Worm (Caenorhabditis elegans) whole organism, mixed stage, embryonic: ENCODE data around the gene scl-11.

Experiments used
- mab-5 ChIP-seq: fragments of 150-350 bp; optimal IDR thresholded peaks from 2 replicates; lab custom pipeline; 2014; ENCODE audit warnings: missing biosample characterization, missing genetic modification characterization
- mep-1 ChIP-seq: fragments of 150-350 bp; optimal IDR thresholded peaks from 2 replicates; lab custom pipeline; 2017; ENCODE audit warnings: missing biosample characterization, missing genetic modification reagents, missing genetic modification characterization, inconsistent platforms
- nhr-12 ChIP-seq: fragments of 150-350 bp; optimal IDR thresholded peaks from 2 replicates; lab custom pipeline; 2014; ENCODE audit warnings: missing biosample characterization, missing genetic modification characterization
- nhr-237 ChIP-seq: fragments of 150-350 bp; optimal IDR thresholded peaks from 2 replicates; lab custom pipeline; 2014; ENCODE audit warnings: missing biosample characterization, missing genetic modification characterization
- nhr-28 ChIP-seq: fragments of 150-350 bp; optimal IDR thresholded peaks from 2 replicates; lab custom pipeline; 2014; ENCODE audit warnings: missing biosample characterization, missing genetic modification characterization
- nhr-76 ChIP-seq: sonication (generic microtip); optimal IDR thresholded peaks from 2 replicates; lab custom pipeline; 2017; ENCODE audit warnings: missing biosample characterization, missing genetic modification characterization
- snpc-4 ChIP-seq: fragments of 150-350 bp; optimal IDR thresholded peaks from 2 replicates; lab custom pipeline; 2014; ENCODE audit warnings: missing biosample characterization, missing genetic modification characterization
- sptf-1 ChIP-seq: sonication (generic microtip); optimal IDR thresholded peaks from 2 replicates; lab custom pipeline; 2017; ENCODE audit warnings: mild to moderate bottlenecking, missing genetic modification characterization, moderate library complexity, missing compliant biosample characterization
- unc-120 ChIP-seq: sonication (generic microtip); optimal IDR thresholded peaks from 2 replicates; lab custom pipeline; 2017; ENCODE audit warnings: missing genetic modification characterization, missing compliant biosample characterization; ENCODE audit not compliant: poor library complexity, severe bottlenecking
- zip-8 ChIP-seq: fragments of 150-350 bp; optimal IDR thresholded peaks from 2 replicates; lab custom pipeline; 2014; ENCODE audit warnings: missing biosample characterization, missing genetic modification characterization
- ztf-11 ChIP-seq: fragments of 150-350 bp; optimal IDR thresholded peaks from 2 replicates; lab custom pipeline; 2014; ENCODE audit warnings: missing biosample characterization, missing genetic modification characterization

ce11 chrIV:13048157-13048556 is 3.0 kb upstream of the scl-11 start, which contains the start of gene scl-10:
- TF ChIP-seq mab-5: no peak
- TF ChIP-seq ztf-11 (tag; lab: Kevin White, UChicago): no peak
- no peak for TF ChIP-seq nhr-12
- no peak for TF ChIP-seq nhr-237 (tag; lab: Kevin White, UChicago)
- no peak for TF ChIP-seq snpc-4 (tag; lab: Kevin White, UChicago)
- TF ChIP-seq nhr-76 (tag; lab: Kevin White, UChicago): no peak
- TF ChIP-seq mep-1 (tag; lab: Kevin White, UChicago): no peak
- no peak for TF ChIP-seq sptf-1 (tag; lab: Kevin White, UChicago)
- TF ChIP-seq nhr-28: no peak
- TF ChIP-seq zip-8 (tag; lab: Kevin White, UChicago): no peak
- no peak for TF ChIP-seq unc-120 (tag; lab: Kevin White, UChicago)
